Worm (Caenorhabditis elegans): Measurements from ENCODE around the gene unc-53.

unc-53 gene

DNA sequence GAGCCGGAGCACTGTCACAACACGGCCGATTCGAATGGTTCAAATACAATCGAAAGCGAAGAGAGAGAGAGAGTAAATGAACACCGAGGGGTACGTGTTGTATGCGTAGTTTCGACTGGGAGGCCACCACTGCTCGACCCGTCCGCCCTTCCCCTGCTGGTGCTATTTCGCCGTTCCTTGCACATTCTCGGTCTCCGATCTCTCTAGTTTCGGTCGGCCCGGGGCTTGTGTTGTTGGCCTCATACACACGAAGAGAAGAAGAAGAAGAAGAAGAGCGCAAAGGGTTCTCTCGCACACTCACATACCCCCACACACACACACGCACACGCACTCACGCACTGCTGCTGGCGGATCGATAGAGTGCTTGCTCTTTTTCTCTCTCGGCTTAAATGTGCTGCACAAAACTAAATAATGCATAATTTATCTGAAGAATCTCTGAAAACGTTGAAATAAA lies 46.4 kb downstream of the unc-53 start (continued):
- peak; percentile 44 for TF ChIP-seq blmp-1 (tag; optimal IDR thresholded peaks at IDR 0.05; ENCODE audit: insufficient read depth)
- TF ChIP-seq lin-39 (tag; optimal IDR thresholded peaks at IDR 0.05) = no peak
- TF ChIP-seq sem-4 (tag; optimal IDR thresholded peaks at IDR 0.05) = peak; percentile 38
- peak; percentile 90 for TF ChIP-seq nhr-129 (tag; optimal IDR thresholded peaks at IDR 0.05)
- peak; percentile 2 for TF ChIP-seq Y55F3AM.14 (GFP tag; optimal IDR thresholded peaks at IDR 0.05)
- TF ChIP-seq mab-5 (tag; optimal IDR thresholded peaks at IDR 0.05) = peak; percentile 2

ce11 chrII:11041846-11042262 lies 47.4 kb downstream of the unc-53 start:
- peak; percentile 28 for TF ChIP-seq sem-4 (tag; optimal IDR thresholded peaks at IDR 0.05)
- no peak for TF ChIP-seq nhr-77 (tag; optimal IDR thresholded peaks at IDR 0.05)
- TF ChIP-seq ztf-11 (tag; optimal IDR thresholded peaks at IDR 0.05) = no peak
- TF ChIP-seq F13H6.1 (tag; optimal IDR thresholded peaks at IDR 0.05) = peak; percentile 42
- peak; percentile 53 for TF ChIP-seq unc-55 (GFP tag; optimal IDR thresholded peaks at IDR 0.05)
- no peak for TF ChIP-seq fos-1 (tag; optimal IDR thresholded peaks at IDR 0.05)
- TF ChIP-seq C34F6.9 (tag; optimal IDR thresholded peaks at IDR 0.05) = peak; percentile 81
- TF ChIP-seq ceh-82 (tag; optimal IDR thresholded peaks at IDR 0.05) = no peak
- peak; percentile 50 for TF ChIP-seq nhr-129 (tag; optimal IDR thresholded peaks at IDR 0.05)
- no peak for TF ChIP-seq nhr-12 (tag; optimal IDR thresholded peaks at IDR 0.05)
- TF ChIP-seq ztf-4 (tag; optimal IDR thresholded peaks at IDR 0.05) = peak; percentile 49
- TF ChIP-seq nhr-6 (tag; optimal IDR thresholded peaks at IDR 0.05) = peak; percentile 26
- TF ChIP-seq lsy-2 (tag; optimal IDR thresholded peaks at IDR 0.05) = peak in 1 of 2 experiments; percentile 64
- TF ChIP-seq crh-2 (tag; optimal IDR thresholded peaks at IDR 0.05) = peak; percentile 39

ce11 chrII:11041027-11041426 lies 48.2 kb downstream of the unc-53 start, which contains the start of gene cey-1:
Gene cey-1, minus strand, starts transcription at chrII:11041206.
- no peak for TF ChIP-seq unc-39 (tag; optimal IDR thresholded peaks at IDR 0.05)
- TF ChIP-seq blmp-1 (tag; optimal IDR thresholded peaks at IDR 0.05; ENCODE audit: insufficient read depth) = no peak
- no peak for TF ChIP-seq unc-55 (GFP tag; optimal IDR thresholded peaks at IDR 0.05)
- no peak for TF ChIP-seq sma-3 (GFP tag; optimal IDR thresholded peaks at IDR 0.05)
- TF ChIP-seq elt-3 (tag; optimal IDR thresholded peaks at IDR 0.05) = no peak
- TF ChIP-seq nhr-129 (tag; optimal IDR thresholded peaks at IDR 0.05) = no peak
- no peak for TF ChIP-seq ztf-1 (GFP tag; conservative IDR thresholded peaks at IDR 0.05)
- TF ChIP-seq Y55F3AM.14 (GFP tag; optimal IDR thresholded peaks at IDR 0.05) = no peak
- no peak for TF ChIP-seq lsy-2 (tag; optimal IDR thresholded peaks at IDR 0.05)
- no peak for TF ChIP-seq ceh-82 (tag; optimal IDR thresholded peaks at IDR 0.05)
- TF ChIP-seq ama-1 (optimal IDR thresholded peaks at IDR 0.05) = no peak
- no peak for TF ChIP-seq nhr-11 (tag; optimal IDR thresholded peaks at IDR 0.05)
- TF ChIP-seq nhr-77 (tag; optimal IDR thresholded peaks at IDR 0.05) = no peak
- no peak for TF ChIP-seq snpc-4 (tag; optimal IDR thresholded peaks at IDR 0.05)
- no peak for TF ChIP-seq dmd-4 (tag; optimal IDR thresholded peaks at IDR 0.05)
- no peak for TF ChIP-seq lin-39 (tag; optimal IDR thresholded peaks at IDR 0.05)

DNA sequence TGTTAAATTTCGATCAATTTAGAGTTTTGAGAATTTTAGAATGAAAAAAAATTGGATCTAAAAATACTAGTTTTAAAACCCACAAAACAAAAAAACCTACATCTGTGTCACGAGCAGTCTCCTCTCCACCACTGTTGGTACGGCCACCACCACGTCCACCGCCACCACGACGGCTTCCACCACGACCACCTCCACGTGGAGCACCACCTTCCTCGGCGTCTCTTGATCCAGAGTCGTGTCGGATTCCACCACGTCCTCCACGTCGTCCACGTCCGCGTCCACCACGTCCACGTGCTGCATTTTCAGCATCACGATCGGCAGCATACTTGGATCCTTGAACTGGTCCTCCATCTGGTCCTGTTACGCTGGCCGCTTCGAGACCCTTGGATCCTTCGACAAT lies 49.1 kb downstream of the unc-53 start:
- TF ChIP-seq sma-3 (GFP tag; optimal IDR thresholded peaks at IDR 0.05) (no peak), nhr-21 (tag; optimal IDR thresholded peaks at IDR 0.05) (no peak), nhr-11 (tag; optimal IDR thresholded peaks at IDR 0.05) (no peak), gmeb-1 (tag; optimal IDR thresholded peaks at IDR 0.05) (no peak), lin-11 (tag; optimal IDR thresholded peaks at IDR 0.05) (no peak), sem-4 (tag; optimal IDR thresholded peaks at IDR 0.05) (no peak), alr-1 (tag; optimal IDR thresholded peaks at IDR 0.05) (no peak), zag-1 (tag; optimal IDR thresholded peaks at IDR 0.05) (no peak), unc-55 (GFP tag; optimal IDR thresholded peaks at IDR 0.05) (no peak), Y55F3AM.14 (GFP tag; optimal IDR thresholded peaks at IDR 0.05) (no peak), mdl-1 (tag; optimal IDR thresholded peaks at IDR 0.05) (no peak), ztf-1 (GFP tag; conservative IDR thresholded peaks at IDR 0.05) (no peak), lin-13 (GFP tag; optimal IDR thresholded peaks at IDR 0.05) (no peak), elt-3 (tag; optimal IDR thresholded peaks at IDR 0.05) (no peak), ztf-4 (tag; optimal IDR thresholded peaks at IDR 0.05) (no peak), R02D3.7 (tag; optimal IDR thresholded peaks at IDR 0.05) (no peak)

ce11 chrII:11035774-11036173 lies 53.5 kb downstream of the unc-53 start, which contains the start of gene srlf-15:
Gene srlf-15, plus strand, starts transcription at chrII:11036074.
- TF ChIP-seq ztf-4 (tag; optimal IDR thresholded peaks at IDR 0.05) (no peak), skn-1 (tag; optimal IDR thresholded peaks at IDR 0.05) (no peak), lin-13 (GFP tag; optimal IDR thresholded peaks at IDR 0.05) (no peak), ceh-16 (tag; optimal IDR thresholded peaks at IDR 0.05) (no peak), nhr-23 (tag; optimal IDR thresholded peaks at IDR 0.05) (no peak), ceh-82 (tag; optimal IDR thresholded peaks at IDR 0.05) (no peak), R02D3.7 (tag; optimal IDR thresholded peaks at IDR 0.05) (no peak), unc-62 (GFP tag; optimal IDR thresholded peaks at IDR 0.05) (no peak), mbf-1 (tag; optimal IDR thresholded peaks at IDR 0.05) (no peak), ama-1 (optimal IDR thresholded peaks at IDR 0.05) (no peak)
